Worm (Caenorhabditis elegans) whole organism, L2 larva: ENCODE data around the gene Y50E8A.11.

Experiments
- ceh-82 ChIP-seq: fragments of 150-350 bp; optimal IDR thresholded peaks from 2 replicates; lab custom pipeline; 2014; ENCODE audit warnings: missing biosample characterization, missing genetic modification characterization
- elt-1 ChIP-seq: fragments of 150-350 bp; optimal IDR thresholded peaks from 2 replicates; lab custom pipeline; 2014; ENCODE audit warnings: missing biosample characterization, missing genetic modification characterization
- fos-1 ChIP-seq: fragments of 150-350 bp; optimal IDR thresholded peaks from 2 replicates; lab custom pipeline; 2014; ENCODE audit warnings: missing biosample characterization, missing genetic modification characterization
- gmeb-1 ChIP-seq: fragments of 150-350 bp; optimal IDR thresholded peaks from 2 replicates; lab custom pipeline; 2014; ENCODE audit warnings: missing biosample characterization, missing genetic modification characterization
- mdl-1 ChIP-seq, 2 experiments: fragments of 150-350 bp in 1 of 2; sonication (generic microtip) in 1 of 2; optimal IDR thresholded peaks; 2 replicates each; lab custom pipeline; 2017; ENCODE audit warnings: missing biosample characterization in 2 of 2, missing genetic modification characterization in 2 of 2
- zag-1 ChIP-seq: fragments of 150-350 bp; optimal IDR thresholded peaks from 2 replicates; lab custom pipeline; 2014; ENCODE audit warnings: missing biosample characterization, missing genetic modification characterization
- ztf-1 ChIP-seq: fragments of 200-800 bp; sonication (Bioruptor generic); conservative IDR thresholded peaks from 2 replicates; pipeline ENCODE4 v1.3.6; 2022; ENCODE audit warnings: missing genetic modification characterization, missing compliant biosample characterization

DNA sequence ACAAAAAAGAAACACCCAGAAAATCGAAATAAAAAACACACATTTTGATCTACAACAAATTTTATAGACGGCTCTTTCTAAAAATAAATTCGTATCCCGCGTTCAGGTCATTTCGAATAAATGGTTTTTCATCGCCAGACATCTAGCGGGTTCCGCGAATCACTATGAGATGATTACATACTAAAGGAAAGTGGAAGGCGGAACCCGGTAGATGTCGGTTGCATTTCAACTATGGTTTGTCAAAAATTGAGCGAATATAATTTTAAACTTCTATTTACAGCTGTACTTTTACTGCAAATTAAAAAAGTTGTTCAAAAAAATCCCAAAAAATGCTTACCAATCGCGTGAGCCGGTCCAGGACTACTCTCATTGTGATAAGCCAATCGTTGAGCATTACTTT lies 16.7 kb downstream of the Y50E8A.11 start:
- TF ChIP-seq zag-1 (no peak), fos-1 (tag; lab: Kevin White, UChicago) (no peak), mdl-1 (tag; optimal IDR thresholded peaks at IDR 0.05; lab: Kevin White, UChicago) (no peak), ceh-82 (no peak), ztf-1 (GFP tag; lab: Robert Waterston, UW) (no peak), gmeb-1 (no peak), elt-1 (tag; lab: Kevin White, UChicago) (no peak)
